Fruit fly (Drosophila melanogaster) whole organism, wandering third instar larva: Measurements from ENCODE around the gene PolE2.

Experiments
- Abd-B ChIP-seq: fragments of >200 bp; optimal IDR thresholded peaks from 2 replicates; lab custom pipeline; 2017; ENCODE audit warnings: missing biosample characterization, missing genetic modification characterization
- CG32264 ChIP-seq: fragments of 200-800 bp; sonication (Bioruptor generic); optimal IDR thresholded peaks from 2 replicates; lab custom pipeline; 2016; ENCODE audit warnings: missing biosample characterization, missing genetic modification characterization
- CG9705 ChIP-seq: fragments of 200-800 bp; sonication (Bioruptor generic); optimal IDR thresholded peaks from 2 replicates; lab custom pipeline; 2018; ENCODE audit warnings: missing biosample characterization, mild to moderate bottlenecking, missing genetic modification characterization
- CrebA ChIP-seq: fragments of 200-800 bp; sonication (Bioruptor generic); optimal IDR thresholded peaks from 2 replicates; lab custom pipeline; 2016; ENCODE audit warnings: missing biosample characterization, mild to moderate bottlenecking, missing genetic modification characterization, borderline replicate concordance
- Dfd ChIP-seq: fragments of >200 bp; optimal IDR thresholded peaks from 2 replicates; lab custom pipeline; 2017; ENCODE audit warnings: missing biosample characterization, missing genetic modification characterization
- Dif ChIP-seq: fragments of 200-275, 200-300 bp; sonication (Bioruptor generic); optimal IDR thresholded peaks from 2 replicates; lab custom pipeline; 2018; ENCODE audit warnings: missing biosample characterization, missing genetic modification characterization; ENCODE audit not compliant: partially characterized antibody
- GATAd ChIP-seq: sonication (Bioruptor generic); optimal IDR thresholded peaks from 2 replicates; lab custom pipeline; 2016; ENCODE audit warnings: missing biosample characterization, missing genetic modification characterization
- HLH106 ChIP-seq: fragments of 200-800 bp; optimal IDR thresholded peaks from 3 replicates; lab custom pipeline; 2019; ENCODE audit warnings: missing biosample characterization, mild to moderate bottlenecking, missing genetic modification characterization, moderate library complexity
- Hnf4 ChIP-seq: fragments of 200-800 bp; sonication (Bioruptor generic); optimal IDR thresholded peaks from 2 replicates; lab custom pipeline; 2016; ENCODE audit warnings: missing biosample characterization, mild to moderate bottlenecking, missing genetic modification characterization
- Hr78 ChIP-seq: fragments of >200 bp; optimal IDR thresholded peaks from 2 replicates; lab custom pipeline; 2017; ENCODE audit warnings: missing biosample characterization, missing genetic modification characterization
- Jra ChIP-seq: sonication (Bioruptor generic); optimal IDR thresholded peaks from 2 replicates; lab custom pipeline; 2016; ENCODE audit warnings: missing biosample characterization, missing genetic modification characterization
- Mio ChIP-seq: sonication (Bioruptor generic); optimal IDR thresholded peaks from 2 replicates; lab custom pipeline; 2016; ENCODE audit warnings: missing biosample characterization, missing genetic modification characterization
- N ChIP-seq: fragments of >200 bp; optimal IDR thresholded peaks from 2 replicates; lab custom pipeline; 2018; ENCODE audit warnings: missing biosample characterization, missing external identifiers, missing genetic modification characterization
- OdsH ChIP-seq: fragments of 200-800 bp; sonication (Bioruptor generic); optimal IDR thresholded peaks from 2 replicates; lab custom pipeline; 2016; ENCODE audit warnings: missing biosample characterization, mild to moderate bottlenecking, missing genetic modification characterization
- Rel ChIP-seq, 2 experiments: fragments of 200-800 bp; sonication (Bioruptor generic) in 1 of 2; optimal IDR thresholded peaks; 2 replicates in 1 of 2; 3 replicates in 1 of 2; lab custom pipeline; 2016 to 2019; ENCODE audit warnings: mild to moderate bottlenecking in 2 of 2, missing biosample characterization in 2 of 2, missing genetic modification characterization in 2 of 2, moderate library complexity in 1 of 2
- Sp1 ChIP-seq: fragments of 200-800 bp; sonication (Bioruptor generic); optimal IDR thresholded peaks from 3 replicates; lab custom pipeline; 2019; ENCODE audit warnings: missing biosample characterization, mild to moderate bottlenecking, missing genetic modification characterization, moderate library complexity
- Vsx2 ChIP-seq: fragments of 200-300, 225-300 bp; sonication (Bioruptor generic); optimal IDR thresholded peaks from 2 replicates; lab custom pipeline; 2018; ENCODE audit warnings: missing biosample characterization, missing genetic modification characterization; ENCODE audit not compliant: partially characterized antibody
- br ChIP-seq: fragments of 200-800 bp; sonication (Bioruptor generic); optimal IDR thresholded peaks from 2 replicates; lab custom pipeline; 2016; ENCODE audit warnings: missing biosample characterization, missing genetic modification characterization
- dl ChIP-seq, 2 experiments: fragments of 175-275, 200-275 bp in 1 of 2; fragments of 200-275 bp in 1 of 2; sonication (Bioruptor generic); optimal IDR thresholded peaks; lab custom pipeline; 2018; ENCODE audit warnings: mild to moderate bottlenecking in 2 of 2, missing biosample characterization in 2 of 2, missing genetic modification characterization in 2 of 2, moderate library complexity in 2 of 2; ENCODE audit not compliant: partially characterized antibody in 2 of 2, insufficient read depth in 1 of 2
- dmrt93B ChIP-seq: fragments of 200-800 bp; sonication (Bioruptor generic); optimal IDR thresholded peaks from 2 replicates; lab custom pipeline; 2018; ENCODE audit warnings: missing biosample characterization, mild to moderate bottlenecking, missing genetic modification characterization
- dsf ChIP-seq: sonication (Bioruptor generic); optimal IDR thresholded peaks from 2 replicates; lab custom pipeline; 2016; ENCODE audit warnings: missing biosample characterization, missing genetic modification characterization, borderline replicate concordance
- ey ChIP-seq: fragments of 200-800 bp; sonication (Bioruptor generic); optimal IDR thresholded peaks from 2 replicates; lab custom pipeline; 2016; ENCODE audit warnings: missing biosample characterization, missing genetic modification characterization
- foxo ChIP-seq, 2 experiments: fragments of 200-800 bp; sonication (Bioruptor generic); optimal IDR thresholded peaks; 2 replicates in 1 of 2; 3 replicates in 1 of 2; lab custom pipeline; 2016 to 2017; ENCODE audit warnings: missing biosample characterization in 2 of 2, missing genetic modification characterization in 2 of 2
- fru ChIP-seq: fragments of 200-800 bp; sonication (Bioruptor generic); optimal IDR thresholded peaks from 3 replicates; lab custom pipeline; 2016; ENCODE audit warnings: missing biosample characterization, mild to moderate bottlenecking, missing genetic modification characterization
- h ChIP-seq: fragments of 200-800 bp; sonication (Bioruptor generic); optimal IDR thresholded peaks from 3 replicates; lab custom pipeline; 2016; ENCODE audit warnings: missing biosample characterization, mild to moderate bottlenecking, missing genetic modification characterization
- jim ChIP-seq: fragments of 175-275, 200-325 bp; sonication (Bioruptor generic); optimal IDR thresholded peaks from 2 replicates; lab custom pipeline; 2016; ENCODE audit warnings: missing biosample characterization, mild to moderate bottlenecking, missing genetic modification characterization
- lola ChIP-seq: fragments of >200 bp; optimal IDR thresholded peaks from 2 replicates; lab custom pipeline; 2017; ENCODE audit warnings: missing biosample characterization, missing genetic modification characterization
- rgr ChIP-seq: fragments of 200-800 bp; sonication (Bioruptor generic); optimal IDR thresholded peaks from 3 replicates; lab custom pipeline; 2016; ENCODE audit warnings: missing biosample characterization, mild to moderate bottlenecking, missing genetic modification characterization
- sage ChIP-seq: fragments of 200-800 bp; sonication (Bioruptor generic); optimal IDR thresholded peaks from 2 replicates; lab custom pipeline; 2016; ENCODE audit warnings: missing biosample characterization, mild to moderate bottlenecking, missing genetic modification characterization
- sv ChIP-seq: fragments of 200-800 bp; sonication (Bioruptor generic); optimal IDR thresholded peaks from 3 replicates; lab custom pipeline; 2016; ENCODE audit warnings: missing biosample characterization, missing genetic modification characterization
- woc ChIP-seq: sonication (Bioruptor generic); optimal IDR thresholded peaks from 2 replicates; lab custom pipeline; 2016; ENCODE audit warnings: missing biosample characterization, mild to moderate bottlenecking, missing genetic modification characterization

The PolE2 gene

DNA sequence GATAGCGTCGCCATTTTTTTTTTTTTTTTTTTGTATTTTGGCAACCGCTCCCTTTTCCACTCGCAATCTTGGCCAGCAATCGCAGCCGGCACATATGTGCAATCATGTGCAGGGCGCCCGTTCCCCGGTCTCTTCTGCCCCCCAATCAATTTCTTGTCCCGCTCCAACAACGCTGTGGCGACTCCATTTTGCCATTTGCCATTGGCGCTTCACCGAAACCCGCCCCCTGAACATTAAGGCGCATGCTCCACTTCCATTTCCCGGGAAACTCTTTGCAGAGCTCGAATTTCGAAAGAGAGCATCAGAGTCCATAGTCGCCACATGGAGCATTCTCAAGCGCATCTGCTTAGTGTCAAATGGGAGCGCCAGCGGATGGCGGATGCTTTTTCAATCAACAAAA lies 6.1 kb downstream of the PolE2 start:
- no peak for TF ChIP-seq br (GFP tag; lab: Kevin White, UChicago)
- no peak for TF ChIP-seq HLH106 (tag; lab: Kevin White, UChicago)
- no peak for TF ChIP-seq sv (GFP tag; lab: Kevin White, UChicago)
- no peak for TF ChIP-seq Hr78 (GFP tag; lab: Kevin White, UChicago)
- no peak for TF ChIP-seq Dif (GFP tag; lab: Kevin White, UChicago)
- TF ChIP-seq Sp1 (GFP tag; lab: Kevin White, UChicago) = no peak
- no peak for TF ChIP-seq fru (GFP tag; lab: Kevin White, UChicago)
- no peak for TF ChIP-seq h
- TF ChIP-seq ey = no peak
- TF ChIP-seq sage = no peak
- no peak for TF ChIP-seq Rel (GFP tag; optimal IDR thresholded peaks at IDR 0.05; lab: Kevin White, UChicago)
- TF ChIP-seq Rel (tag; optimal IDR thresholded peaks at IDR 0.05; lab: Kevin White, UChicago) = no peak
- TF ChIP-seq CG32264 (GFP tag; lab: Kevin White, UChicago) = no peak
- no peak for TF ChIP-seq Mio (GFP tag; lab: Kevin White, UChicago)
- no peak for TF ChIP-seq CG9705
- no peak for TF ChIP-seq Hnf4
- TF ChIP-seq Jra (GFP tag; lab: Kevin White, UChicago) = no peak
- TF ChIP-seq lola (GFP tag; lab: Kevin White, UChicago) = no peak

DNA sequence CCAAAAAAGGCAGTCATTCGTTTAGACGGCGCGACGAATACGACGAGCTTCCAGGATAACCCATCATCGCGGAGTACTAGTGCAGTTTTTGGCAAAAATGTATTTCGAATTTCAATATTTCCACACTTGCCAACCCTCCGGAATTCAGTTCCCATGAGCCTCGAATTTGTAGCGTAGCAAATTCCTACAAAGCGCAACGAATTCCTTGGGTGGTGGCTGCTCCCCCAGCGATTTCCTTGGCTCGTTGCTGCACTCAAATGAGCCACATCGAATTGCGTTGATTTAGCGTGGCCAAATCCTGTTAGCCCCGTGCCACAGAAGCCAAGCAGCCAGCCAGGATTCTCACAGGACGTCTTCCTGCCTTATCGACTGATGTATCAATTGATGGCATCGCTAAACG lies 12.5 kb downstream of the PolE2 start:
- TF ChIP-seq foxo (GFP tag; optimal IDR thresholded peaks at IDR 0.05; lab: Kevin White, UChicago) (no peak), dmrt93B (GFP tag; lab: Kevin White, UChicago) (no peak), Abd-B (GFP tag; lab: Kevin White, UChicago) (no peak), CrebA (GFP tag; lab: Kevin White, UChicago) (no peak), sage (no peak), Dfd (GFP tag; lab: Kevin White, UChicago) (no peak), h (no peak), Jra (GFP tag; lab: Kevin White, UChicago) (no peak), dl (GFP tag; optimal IDR thresholded peaks at IDR 0.05; lab: Kevin White, UChicago; ENCODE audit: insufficient read depth in 1 of 2, partially characterized antibody in 2 of 2) (no peak), Mio (GFP tag; lab: Kevin White, UChicago) (no peak)

DNA sequence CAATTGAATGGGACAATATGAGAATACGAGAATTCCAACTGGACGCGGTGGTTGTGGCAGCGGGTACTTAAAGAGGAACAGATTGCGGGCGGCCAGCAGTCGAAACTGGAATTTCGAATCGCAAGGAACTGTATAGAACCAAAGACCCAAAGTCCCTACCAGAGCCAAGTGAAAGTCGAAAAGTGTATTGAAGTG lies 15.1 kb downstream of the PolE2 start, which contains the start of gene CG13287:
TSS of gene CG13287 (plus strand) at position 96 of the 195 bp plus-strand sequence.
- TF ChIP-seq lola (GFP tag; lab: Kevin White, UChicago) (no peak), dsf (GFP tag; lab: Kevin White, UChicago) (no peak), CrebA (GFP tag; lab: Kevin White, UChicago) (no peak), Sp1 (GFP tag; lab: Kevin White, UChicago) (no peak), Dif (GFP tag; lab: Kevin White, UChicago) (no peak), foxo (GFP tag; optimal IDR thresholded peaks at IDR 0.05; lab: Kevin White, UChicago) (no peak), HLH106 (tag; lab: Kevin White, UChicago) (no peak), Vsx2 (no peak), CG32264 (GFP tag; lab: Kevin White, UChicago) (no peak), Hnf4 (no peak), sv (GFP tag; lab: Kevin White, UChicago) (no peak), N (GFP tag; lab: Kevin White, UChicago) (no peak), Hr78 (GFP tag; lab: Kevin White, UChicago) (no peak)

DNA sequence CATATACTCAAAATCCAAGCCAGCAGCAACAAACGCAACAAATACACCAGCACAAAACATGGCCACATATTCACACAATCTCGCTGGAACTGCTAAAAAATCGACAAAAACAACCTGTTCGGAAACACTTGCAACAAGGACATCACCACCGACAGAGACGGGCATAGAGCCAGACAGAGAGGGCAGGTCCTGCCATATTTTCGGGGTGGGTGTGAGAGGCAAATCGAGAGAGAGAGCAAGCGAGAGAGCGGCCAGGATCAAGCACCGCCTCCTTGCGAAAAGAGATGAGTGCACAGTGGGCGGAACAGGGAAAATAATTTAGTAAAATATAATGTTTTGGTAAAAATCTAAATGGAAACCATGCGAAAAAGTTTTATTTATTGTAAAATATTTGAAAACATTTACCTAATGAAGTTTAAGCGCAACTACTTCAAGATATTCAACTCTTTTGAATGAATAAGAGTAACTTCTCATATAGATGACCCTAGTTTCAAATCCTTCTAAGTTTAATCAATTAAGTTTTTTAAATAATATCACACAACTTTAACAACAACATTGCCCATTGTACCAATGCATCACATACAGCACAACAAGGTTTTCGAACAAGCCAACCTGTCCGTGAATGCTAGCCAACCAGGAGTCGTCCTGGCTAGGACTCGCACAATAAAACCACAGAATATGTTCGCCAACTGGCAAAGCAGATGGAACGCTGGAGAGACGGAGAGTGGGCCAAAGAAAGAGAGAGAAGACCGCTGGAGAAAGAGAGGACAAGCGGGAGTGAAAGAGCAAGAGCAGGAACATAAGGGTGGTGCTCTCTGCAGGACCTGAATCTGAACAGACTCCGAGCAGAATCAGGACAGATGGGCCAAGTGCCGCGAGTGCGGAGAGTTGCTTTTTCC lies 15.7 kb downstream of the PolE2 start:
- TF ChIP-seq woc (GFP tag; lab: Kevin White, UChicago) (peak; percentile 40), ey (peak; percentile 45), HLH106 (tag; lab: Kevin White, UChicago) (no peak), fru (GFP tag; lab: Kevin White, UChicago) (peak; percentile 22), Hr78 (GFP tag; lab: Kevin White, UChicago) (no peak), GATAd (GFP tag; lab: Kevin White, UChicago) (no peak), OdsH (GFP tag; lab: Kevin White, UChicago) (peak; percentile 47), lola (GFP tag; lab: Kevin White, UChicago) (no peak), CG9705 (no peak), rgr (GFP tag; lab: Kevin White, UChicago) (peak; percentile 31), jim (GFP tag; lab: Kevin White, UChicago) (no peak), sv (GFP tag; lab: Kevin White, UChicago) (peak; percentile 35), h (peak; percentile 37), sage (no peak)
